Worm (Caenorhabditis elegans) whole organism, L4/young adult: ENCODE results near the gene sri-1.

Source experiments
- dao-5 ChIP-seq: sonication (generic microtip); optimal IDR thresholded peaks from 2 replicates; lab custom pipeline; 2016; ENCODE audit warnings: missing genotype, missing genetic modification characterization, moderate library complexity, missing compliant biosample characterization
- him-1 ChIP-seq: sonication (generic microtip); optimal IDR thresholded peaks from 2 replicates; lab custom pipeline; 2016; ENCODE audit warnings: missing genotype, missing genetic modification reagents, missing genetic modification characterization, missing compliant biosample characterization

DNA sequence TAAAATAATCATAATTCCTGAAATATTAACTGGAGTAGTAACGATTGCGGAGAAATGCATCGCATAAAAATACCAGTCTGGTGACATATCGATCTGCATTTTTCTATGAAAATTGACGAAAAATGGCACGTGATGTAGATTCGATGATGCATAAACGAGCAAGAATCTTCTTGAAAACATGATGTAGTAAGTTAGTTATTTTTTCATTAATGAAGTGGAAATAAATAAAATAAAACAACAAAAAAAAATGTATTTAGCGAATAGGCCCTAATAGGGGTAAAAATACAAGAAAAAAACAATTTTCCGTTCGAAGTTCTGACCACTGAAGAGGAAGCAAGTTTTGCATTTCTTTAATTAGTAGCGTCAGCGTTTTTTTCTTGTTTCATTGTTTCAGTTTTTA, 2.3 kb downstream of the sri-1 start, which contains the start of gene sri-2:
- TF ChIP-seq him-1 (tag; lab: Kevin White, UChicago) (no peak), dao-5 (tag; lab: Kevin White, UChicago) (no peak)
